Fruit fly (Drosophila melanogaster): ENCODE measurements around the gene CG17193.

The CG17193 gene

dm6 chr3R:20010942-20011341 lies 45.0 kb downstream of the CG17193 start:
- TF ChIP-seq CG17801 (GFP tag; optimal IDR thresholded peaks at IDR 0.05; ENCODE audit: partially characterized antibody) = no peak

dm6 chr3R:20008372-20009051 lies 47.4 kb downstream of the CG17193 start, which contains the start of the genes Hs6st and MED25:
Gene Hs6st (minus strand): TSS chr3R:20008512.
Gene MED25 (plus strand): TSS chr3R:20008947.
- peak; percentile 81 for TF ChIP-seq CG17801 (GFP tag; optimal IDR thresholded peaks at IDR 0.05; ENCODE audit: partially characterized antibody)

dm6 chr3R:20007399-20008285 lies 48.3 kb downstream of the CG17193 start:
- TF ChIP-seq CG17801 (GFP tag; optimal IDR thresholded peaks at IDR 0.05; ENCODE audit: partially characterized antibody) = no peak

- no peak for TF ChIP-seq CG17801 (GFP tag; optimal IDR thresholded peaks at IDR 0.05; ENCODE audit: partially characterized antibody)
These were observed 49.3 kb downstream of the CG17193 start for dm6 chr3R:20006617-20007016.

dm6 chr3R:20004697-20005096 lies 51.2 kb downstream of the CG17193 start:
- TF ChIP-seq CG17801 (GFP tag; optimal IDR thresholded peaks at IDR 0.05; ENCODE audit: partially characterized antibody) = no peak

- no peak for TF ChIP-seq CG17801 (GFP tag; optimal IDR thresholded peaks at IDR 0.05; ENCODE audit: partially characterized antibody)
These were observed 54.3 kb downstream of the CG17193 start for dm6 chr3R:20001595-20001997.

- TF ChIP-seq CG17801 (GFP tag; optimal IDR thresholded peaks at IDR 0.05; ENCODE audit: partially characterized antibody) = peak; percentile 77
These were observed 56.4 kb downstream of the CG17193 start for dm6 chr3R:19999474-19999873.

- no peak for TF ChIP-seq CG17801 (GFP tag; optimal IDR thresholded peaks at IDR 0.05; ENCODE audit: partially characterized antibody)
These were observed 57.5 kb downstream of the CG17193 start for dm6 chr3R:19998418-19998817.

dm6 chr3R:19997526-19998070 lies 58.3 kb downstream of the CG17193 start:
- no peak for TF ChIP-seq CG17801 (GFP tag; optimal IDR thresholded peaks at IDR 0.05; ENCODE audit: partially characterized antibody)

- no peak for TF ChIP-seq CG17801 (GFP tag; optimal IDR thresholded peaks at IDR 0.05; ENCODE audit: partially characterized antibody)
These were observed 59.5 kb downstream of the CG17193 start for dm6 chr3R:19996433-19996832.

- TF ChIP-seq CG17801 (GFP tag; optimal IDR thresholded peaks at IDR 0.05; ENCODE audit: partially characterized antibody) = no peak
These were observed 60.5 kb downstream of the CG17193 start for dm6 chr3R:19995408-19995807.
